Worm (Caenorhabditis elegans): Measurements from ENCODE around the gene arl-5.

arl-5 gene

DNA sequence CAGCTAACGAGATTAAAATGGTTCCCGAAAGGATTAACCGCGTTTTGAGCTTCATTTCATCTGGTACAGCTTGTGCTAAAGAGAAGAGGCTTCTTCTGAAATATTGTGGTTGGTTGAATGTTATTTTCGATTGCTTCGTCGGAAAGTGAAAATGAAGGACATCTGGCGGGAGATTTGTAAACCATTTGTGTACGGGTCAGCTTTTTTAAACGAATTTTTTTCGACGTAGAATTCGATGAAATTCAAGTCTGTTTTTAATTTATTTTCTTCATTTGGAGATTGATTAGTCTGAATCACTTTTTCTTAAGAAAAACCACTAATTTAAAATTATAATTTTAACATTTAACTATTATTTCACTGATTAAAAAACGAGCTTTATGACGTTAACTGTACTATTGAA, 42.8 kb upstream of the arl-5 start, which contains the start of gene sqv-3:
sqv-3 (minus strand) TSS at position 101 of the 400 bp plus-strand sequence.
- no peak for TF ChIP-seq gmeb-2 (tag; optimal IDR thresholded peaks at IDR 0.05)
- no peak for TF ChIP-seq dmd-4 (tag; optimal IDR thresholded peaks at IDR 0.05; ENCODE audit: borderline replicate concordance)
- no peak for TF ChIP-seq pag-3 (tag; optimal IDR thresholded peaks at IDR 0.05; ENCODE audit: borderline replicate concordance)
- TF ChIP-seq syd-9 (tag; optimal IDR thresholded peaks at IDR 0.05), result no peak
- TF ChIP-seq unc-86 (tag; optimal IDR thresholded peaks at IDR 0.05), result no peak
- no peak for TF ChIP-seq ceh-22 (tag; optimal IDR thresholded peaks at IDR 0.05)
- TF ChIP-seq ttx-3 (tag; optimal IDR thresholded peaks at IDR 0.05), result no peak
- TF ChIP-seq sox-4 (tag; optimal IDR thresholded peaks at IDR 0.05), result no peak
- TF ChIP-seq hlh-13 (GFP tag; optimal IDR thresholded peaks at IDR 0.05), result no peak
- no peak for TF ChIP-seq tbx-2 (tag; optimal IDR thresholded peaks at IDR 0.05)
- no peak for TF ChIP-seq ceh-6 (GFP tag; optimal IDR thresholded peaks at IDR 0.05)
- no peak for TF ChIP-seq sdc-2 (tag; optimal IDR thresholded peaks at IDR 0.05)
- no peak for TF ChIP-seq madf-2 (tag; optimal IDR thresholded peaks at IDR 0.05)
- TF ChIP-seq ceh-31 (tag; optimal IDR thresholded peaks at IDR 0.05), result no peak

DNA sequence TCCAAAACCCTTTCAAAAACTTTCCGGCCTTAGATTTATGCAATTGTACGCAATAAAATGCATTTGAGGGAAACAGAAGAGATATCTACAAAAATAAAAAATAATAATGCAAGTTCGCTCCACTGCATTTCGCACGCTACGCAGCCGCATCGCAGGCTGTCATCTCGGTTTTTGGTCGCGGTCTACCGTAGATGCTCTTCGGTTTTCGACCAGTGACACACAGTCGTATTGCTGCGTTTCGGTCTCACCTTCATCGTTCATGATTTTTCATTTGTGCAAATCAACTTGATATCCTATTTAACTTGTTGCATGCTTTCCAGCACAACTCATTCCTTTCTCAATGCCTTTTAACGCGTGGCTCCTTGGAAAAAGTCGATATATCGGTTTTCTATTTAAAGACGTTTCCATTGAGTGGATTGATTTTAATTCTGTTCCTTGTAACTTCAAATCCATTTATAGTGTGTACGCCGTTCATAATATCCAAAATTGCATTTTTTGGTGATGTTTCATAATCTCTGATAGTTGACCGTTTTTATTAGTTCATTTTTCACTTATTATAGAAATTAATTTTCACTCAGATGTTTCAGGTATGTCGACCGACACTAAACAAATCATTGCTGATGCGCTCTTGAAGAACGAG, 42.3 kb upstream of the arl-5 start, which contains the start of gene vha-1:
vha-1 (plus strand) TSS at position 590 of the 640 bp plus-strand sequence.
- TF ChIP-seq hlh-30 (tag; optimal IDR thresholded peaks at IDR 0.05; ENCODE audit: insufficient read depth) (peak; percentile 26), ref-2 (tag; optimal IDR thresholded peaks at IDR 0.05) (peak; percentile 63), ets-4 (tag; optimal IDR thresholded peaks at IDR 0.05) (peak; percentile 14), unc-3 (GFP tag; conservative IDR thresholded peaks at IDR 0.05) (no peak), unc-3 (tag; optimal IDR thresholded peaks at IDR 0.05) (no peak), K09A11.1 (tag; optimal IDR thresholded peaks at IDR 0.05; ENCODE audit: insufficient read depth) (peak; percentile 15), ahr-1 (tag; optimal IDR thresholded peaks at IDR 0.05) (no peak), lin-11 (tag; optimal IDR thresholded peaks at IDR 0.05) (no peak), elt-2 (tag; optimal IDR thresholded peaks at IDR 0.05) (peak; percentile 39), pha-2 (tag; optimal IDR thresholded peaks at IDR 0.05) (no peak), unc-42 (tag; optimal IDR thresholded peaks at IDR 0.05) (peak; percentile 44), ttx-3 (tag; optimal IDR thresholded peaks at IDR 0.05) (peak; percentile 2), C08G9.2 (tag; optimal IDR thresholded peaks at IDR 0.05) (peak; percentile 15), pag-3 (tag; optimal IDR thresholded peaks at IDR 0.05; ENCODE audit: borderline replicate concordance) (no peak), rnt-1 (tag; optimal IDR thresholded peaks at IDR 0.05) (peak; percentile 55), tbx-2 (tag; optimal IDR thresholded peaks at IDR 0.05) (peak; percentile 65), nfya-1 (tag; optimal IDR thresholded peaks at IDR 0.05) (peak; percentile 82), sdc-2 (tag; optimal IDR thresholded peaks at IDR 0.05) (no peak), ceh-22 (tag; optimal IDR thresholded peaks at IDR 0.05) (no peak), gmeb-2 (tag; optimal IDR thresholded peaks at IDR 0.05) (no peak), ceh-18 (tag; optimal IDR thresholded peaks at IDR 0.05) (peak; percentile 52), ceh-31 (tag; optimal IDR thresholded peaks at IDR 0.05) (peak; percentile 61), ceh-45 (GFP tag; IDR thresholded peaks at IDR 0.05) (no peak), ceh-48 (tag; optimal IDR thresholded peaks at IDR 0.05) (peak; percentile 47), dve-1 (tag; optimal IDR thresholded peaks at IDR 0.05) (peak; percentile 58), ceh-34 (tag; optimal IDR thresholded peaks at IDR 0.05) (peak; percentile 31), ceh-30 (tag; optimal IDR thresholded peaks at IDR 0.05) (peak; percentile 26), unc-86 (tag; optimal IDR thresholded peaks at IDR 0.05) (peak; percentile 40), ama-1 (optimal IDR thresholded peaks at IDR 0.05) (peak; percentile 24)

DNA sequence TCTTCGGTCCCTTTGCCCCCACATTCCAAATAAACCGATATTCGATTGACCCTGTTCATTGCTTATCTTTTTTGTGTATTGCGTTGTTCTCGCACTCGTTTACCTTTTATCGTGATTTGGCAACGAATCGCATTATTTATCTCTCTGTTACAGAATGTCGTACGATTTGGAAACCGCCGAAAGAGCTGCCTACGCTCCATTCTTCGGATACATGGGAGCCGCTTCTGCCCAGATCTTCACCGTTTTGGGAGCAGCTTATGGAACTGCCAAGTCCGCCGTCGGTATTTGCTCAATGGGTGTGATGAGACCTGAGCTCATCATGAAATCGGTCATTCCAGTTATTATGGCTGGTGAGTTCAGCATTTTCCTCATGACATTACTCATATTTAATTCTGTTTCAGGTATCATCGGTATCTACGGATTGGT, 41.0 kb upstream of the arl-5 start, which contains the start of gene vha-2:
vha-2 (plus strand) TSS at position 154 of the 426 bp plus-strand sequence.
- no peak for TF ChIP-seq ceh-45 (GFP tag; IDR thresholded peaks at IDR 0.05)
- no peak for TF ChIP-seq eyg-1 (tag; optimal IDR thresholded peaks at IDR 0.05)
- TF ChIP-seq elt-2 (tag; optimal IDR thresholded peaks at IDR 0.05), result peak; percentile 56

Data from whole organism, late embryonic.